Worm (Caenorhabditis elegans): Measurements from ENCODE around the gene Y56A3A.7.

The Y56A3A.7 gene

DNA sequence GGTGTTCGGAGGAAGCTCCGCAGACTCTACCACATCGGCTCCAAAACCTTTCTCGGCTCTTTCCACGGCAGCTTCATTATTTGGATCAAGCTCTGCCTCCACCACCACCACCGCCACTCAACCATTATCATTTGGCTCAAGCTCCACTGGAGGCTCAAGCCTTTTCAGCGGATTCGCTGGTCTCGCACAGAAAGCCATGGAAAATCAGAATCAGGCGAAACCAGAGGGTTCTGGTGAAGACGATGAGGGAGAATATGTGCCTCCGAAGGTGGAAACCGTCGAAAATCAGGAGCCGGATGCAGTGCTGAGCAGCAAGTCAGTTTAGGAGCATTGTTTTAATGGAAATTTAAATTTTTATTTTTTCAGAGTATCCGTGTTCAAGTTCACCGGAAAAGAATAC is 29.7 kb downstream of the Y56A3A.7 start:
- TF ChIP-seq hmg-11 (tag; optimal IDR thresholded peaks at IDR 0.05) (no peak), ceh-28 (tag; optimal IDR thresholded peaks at IDR 0.05) (no peak), nhr-23 (tag; optimal IDR thresholded peaks at IDR 0.05) (no peak), tbx-2 (tag; optimal IDR thresholded peaks at IDR 0.05) (no peak), sea-2 (GFP tag; optimal IDR thresholded peaks at IDR 0.05) (no peak), unc-62 (GFP tag; optimal IDR thresholded peaks at IDR 0.05) (no peak), nhr-28 (tag; optimal IDR thresholded peaks at IDR 0.05) (no peak), lin-15B (tag; optimal IDR thresholded peaks at IDR 0.05) (no peak), elt-2 (tag; optimal IDR thresholded peaks at IDR 0.05) (no peak)

DNA sequence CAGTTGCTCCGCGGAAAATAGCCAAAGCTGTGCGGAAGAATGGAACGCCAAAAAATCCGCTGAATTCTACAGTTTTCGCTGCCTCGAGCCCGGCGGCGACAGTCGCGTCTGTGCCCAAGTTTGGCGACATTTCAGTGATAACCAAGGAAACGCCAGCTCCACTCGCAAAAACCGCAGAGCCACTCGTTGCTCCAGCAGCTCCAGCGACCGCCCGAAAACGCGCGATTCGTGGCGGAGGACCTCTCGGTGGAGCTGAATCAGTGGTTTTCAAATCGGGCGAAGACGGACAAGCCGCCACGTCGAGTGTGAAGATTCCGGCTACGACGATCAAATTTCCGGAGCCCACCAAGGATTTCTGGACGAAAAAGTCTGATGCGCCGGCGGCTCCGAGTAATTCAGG is 30.6 kb downstream of the Y56A3A.7 start:
- TF ChIP-seq ztf-4 (tag; optimal IDR thresholded peaks at IDR 0.05), result no peak
- no peak for TF ChIP-seq nhr-43 (tag; optimal IDR thresholded peaks at IDR 0.05; ENCODE audit: poor library complexity, severe bottlenecking)

DNA sequence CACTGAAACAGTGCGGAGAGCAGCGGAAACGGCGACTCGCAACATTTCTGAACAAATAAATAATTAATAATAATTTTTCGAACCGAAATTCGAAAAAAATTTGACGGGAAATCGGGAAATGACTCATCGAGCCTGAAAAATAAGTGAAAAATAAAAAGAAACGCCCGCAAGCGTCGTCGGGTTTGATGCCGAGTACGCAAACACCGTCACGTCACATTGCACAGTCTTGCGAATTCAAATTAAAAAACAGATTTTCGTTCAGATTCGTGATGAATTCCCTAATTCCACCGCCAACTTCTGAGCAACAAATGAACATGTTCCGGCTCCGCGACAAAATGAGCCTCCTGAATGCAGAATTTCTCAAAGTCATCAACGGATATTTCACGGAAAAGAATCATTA is 31.2 kb downstream of the Y56A3A.7 start, which contains the start of the genes ndab-1 and npp-16:
TSS of gene ndab-1 (minus strand) at position 47 of the 400 bp plus-strand sequence.
TSS of gene npp-16 (plus strand) at position 263 of the 400 bp plus-strand sequence.
- TF ChIP-seq lsy-12 (tag; optimal IDR thresholded peaks at IDR 0.05) (no peak), nhr-43 (tag; optimal IDR thresholded peaks at IDR 0.05; ENCODE audit: poor library complexity, severe bottlenecking) (no peak), zag-1 (tag; optimal IDR thresholded peaks at IDR 0.05) (no peak), nfya-1 (tag; optimal IDR thresholded peaks at IDR 0.05; ENCODE audit: insufficient read depth) (peak; percentile 54), lin-15B (tag; optimal IDR thresholded peaks at IDR 0.05) (peak; percentile 33), fkh-10 (GFP tag; optimal IDR thresholded peaks at IDR 0.05) (no peak), pha-4 (tag; optimal IDR thresholded peaks at IDR 0.05) (peak; percentile 6), ceh-28 (tag; optimal IDR thresholded peaks at IDR 0.05) (no peak), skn-1 (tag; optimal IDR thresholded peaks at IDR 0.05) (no peak), ztf-4 (tag; optimal IDR thresholded peaks at IDR 0.05) (no peak), nhr-67 (tag; optimal IDR thresholded peaks at IDR 0.05) (no peak), hmg-11 (tag; optimal IDR thresholded peaks at IDR 0.05) (peak; percentile 24), ZK546.5 (tag; optimal IDR thresholded peaks at IDR 0.05) (no peak), pqm-1 (tag; optimal IDR thresholded peaks at IDR 0.05) (no peak)

DNA sequence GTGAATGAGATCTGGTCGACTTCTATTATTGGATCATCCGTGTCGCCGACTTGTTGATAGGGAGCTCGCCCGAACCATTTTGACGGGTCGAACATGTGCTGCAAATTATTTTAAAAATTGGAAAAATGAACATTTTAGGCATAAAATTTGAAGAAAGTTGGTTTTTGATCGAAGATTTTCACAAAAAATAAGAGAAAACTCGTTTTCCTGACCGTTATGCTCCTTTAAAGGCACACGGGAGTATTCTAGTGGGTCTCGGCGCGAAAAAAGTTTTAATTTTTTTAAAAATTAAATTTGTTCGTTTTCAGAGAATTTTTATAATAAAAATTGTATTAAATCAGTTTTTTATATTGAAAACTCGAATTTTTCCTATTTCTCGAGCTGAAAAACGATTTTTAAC is 32.6 kb downstream of the Y56A3A.7 start, which contains the start of gene Y56A3A.16:
TSS of gene Y56A3A.16 (minus strand) at position 101 of the 400 bp plus-strand sequence.
- TF ChIP-seq nhr-11 (tag; optimal IDR thresholded peaks at IDR 0.05), result no peak
- no peak for TF ChIP-seq elt-3 (tag; optimal IDR thresholded peaks at IDR 0.05)
- TF ChIP-seq nhr-28 (tag; optimal IDR thresholded peaks at IDR 0.05), result no peak
- TF ChIP-seq R02D3.7 (tag; optimal IDR thresholded peaks at IDR 0.05), result no peak
- TF ChIP-seq skn-1 (tag; optimal IDR thresholded peaks at IDR 0.05), result no peak
- TF ChIP-seq pqm-1 (tag; optimal IDR thresholded peaks at IDR 0.05), result no peak
- TF ChIP-seq eor-1 (tag; optimal IDR thresholded peaks at IDR 0.05), result no peak
- no peak for TF ChIP-seq daf-12 (tag; optimal IDR thresholded peaks at IDR 0.05)
- TF ChIP-seq nhr-77 (tag; optimal IDR thresholded peaks at IDR 0.05), result no peak
- TF ChIP-seq ama-1 (optimal IDR thresholded peaks at IDR 0.05), result no peak
- TF ChIP-seq nhr-67 (tag; optimal IDR thresholded peaks at IDR 0.05), result no peak
- TF ChIP-seq nhr-23 (tag; optimal IDR thresholded peaks at IDR 0.05), result no peak
- TF ChIP-seq fkh-10 (GFP tag; optimal IDR thresholded peaks at IDR 0.05), result no peak
- TF ChIP-seq nhr-237 (tag; optimal IDR thresholded peaks at IDR 0.05), result no peak
- no peak for TF ChIP-seq elt-2 (tag; optimal IDR thresholded peaks at IDR 0.05)
- TF ChIP-seq hmg-11 (tag; optimal IDR thresholded peaks at IDR 0.05), result no peak
- TF ChIP-seq nhr-12 (tag; optimal IDR thresholded peaks at IDR 0.05), result no peak
- TF ChIP-seq fkh-2 (tag; optimal IDR thresholded peaks at IDR 0.05), result no peak

DNA sequence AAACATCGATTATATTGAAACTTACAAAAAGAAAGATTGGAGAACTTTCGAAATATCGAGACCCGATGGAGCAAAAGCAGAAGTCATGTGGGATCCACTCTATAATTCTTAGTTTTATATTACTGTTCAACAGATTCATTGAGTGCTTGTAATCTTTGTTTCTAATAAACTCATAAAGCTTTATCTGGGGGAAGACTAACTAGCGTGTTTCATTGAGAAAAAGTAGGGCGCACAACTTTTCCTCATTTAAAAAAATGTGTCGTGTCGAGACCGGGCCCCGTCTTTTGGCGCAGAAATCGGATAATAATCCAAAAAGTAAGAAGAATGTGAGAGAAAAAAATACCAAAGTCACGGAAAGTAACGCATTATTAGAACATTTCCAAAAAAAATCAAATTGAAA is 37.0 kb downstream of the Y56A3A.7 start, which contains the start of gene faah-4:
TSS of gene faah-4 (minus strand) at position 101 of the 400 bp plus-strand sequence.
- TF ChIP-seq hmg-11 (tag; optimal IDR thresholded peaks at IDR 0.05) (no peak), nhr-67 (tag; optimal IDR thresholded peaks at IDR 0.05) (no peak), nhr-77 (tag; optimal IDR thresholded peaks at IDR 0.05) (no peak), nhr-25 (tag; optimal IDR thresholded peaks at IDR 0.05) (no peak), unc-39 (tag; optimal IDR thresholded peaks at IDR 0.05) (no peak), R02D3.7 (tag; optimal IDR thresholded peaks at IDR 0.05) (no peak), ceh-16 (tag; optimal IDR thresholded peaks at IDR 0.05) (no peak), nhr-76 (tag; optimal IDR thresholded peaks at IDR 0.05) (no peak), aly-2 (tag; optimal IDR thresholded peaks at IDR 0.05) (no peak), ceh-28 (tag; optimal IDR thresholded peaks at IDR 0.05) (no peak)
